Fruit fly (Drosophila melanogaster): Measurements from ENCODE around the gene Hipk.
A peak's percentile ranks its signal among the peaks of the same experiment; 100 is the strongest.

The Hipk gene

DNA sequence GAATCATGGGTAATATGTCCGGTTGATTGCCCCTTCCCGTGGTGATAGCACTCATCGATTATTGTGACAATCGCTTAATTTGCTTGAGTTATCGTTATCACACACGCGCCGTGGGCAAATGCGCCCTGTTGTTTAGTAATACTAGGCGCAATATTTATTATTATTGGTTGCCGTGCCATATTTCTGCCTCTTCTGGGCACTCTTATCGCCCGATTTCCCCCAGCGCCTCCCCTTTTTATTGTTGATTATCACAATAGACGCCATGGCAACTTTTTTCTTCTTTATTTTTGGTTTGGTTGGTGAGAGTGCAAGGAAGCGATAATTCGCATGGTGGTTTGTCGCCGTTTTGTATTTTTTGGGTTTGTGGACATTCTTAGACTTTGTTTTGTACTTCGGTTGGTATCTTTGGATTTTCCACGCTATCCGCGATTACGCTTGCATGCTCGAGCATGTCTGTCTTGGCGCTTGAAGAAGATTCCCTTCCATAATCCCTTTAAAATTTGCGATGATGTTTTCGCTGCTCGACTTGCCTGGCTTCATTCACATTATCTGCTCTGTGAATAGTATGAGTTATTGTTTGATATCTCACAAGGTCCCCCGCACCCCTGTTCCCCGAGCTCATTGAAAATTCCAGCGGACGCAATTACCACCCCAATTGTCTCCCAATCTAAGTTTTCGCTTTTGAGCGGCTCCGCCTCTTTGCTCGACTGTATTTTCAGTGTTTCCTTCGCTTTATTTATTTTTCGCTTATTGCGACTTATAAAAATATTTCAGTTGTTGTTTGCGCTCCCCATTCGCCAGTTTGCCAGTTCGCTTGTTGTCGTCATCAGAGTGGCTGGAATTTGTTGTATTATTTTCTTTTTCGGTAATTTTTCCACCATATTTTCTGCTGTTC is 5.7 kb downstream of the Hipk start (continued):
- TF ChIP-seq CG17361 (GFP tag; IDR thresholded peaks at IDR 0.05) (no peak), CG3163 (GFP tag; optimal IDR thresholded peaks at IDR 0.05) (no peak), pho (GFP tag; optimal IDR thresholded peaks at IDR 0.05) (peak; percentile 20), Dll (GFP tag; IDR thresholded peaks at IDR 0.05; ENCODE audit: partially characterized antibody) (peak; percentile 42; the same call in 1 of the 4 replicates), CG8944 (GFP tag; optimal IDR thresholded peaks at IDR 0.05) (no peak), BtbVII (GFP tag; optimal IDR thresholded peaks at IDR 0.05) (peak; percentile 60), Dek (tag; optimal IDR thresholded peaks at IDR 0.05) (no peak), bcd (GFP tag; optimal IDR thresholded peaks at IDR 0.05) (no peak), Jarid2 (GFP tag; optimal IDR thresholded peaks at IDR 0.05) (no peak), grau (tag; optimal IDR thresholded peaks at IDR 0.05) (peak; percentile 6), TFAM (GFP tag; optimal IDR thresholded peaks at IDR 0.05) (no peak), yki (optimal IDR thresholded peaks at IDR 0.05) (no peak), emc (GFP tag; optimal IDR thresholded peaks at IDR 0.05) (no peak), fd3F (GFP tag; optimal IDR thresholded peaks at IDR 0.05) (no peak), gsb-n (tag; optimal IDR thresholded peaks at IDR 0.05) (no peak), run (tag; optimal IDR thresholded peaks at IDR 0.05) (no peak), PHDP (tag; optimal IDR thresholded peaks at IDR 0.05) (peak; percentile 22), NK7.1 (GFP tag; optimal IDR thresholded peaks at IDR 0.05) (no peak), oc (tag; optimal IDR thresholded peaks at IDR 0.05) (no peak), sens-2 (GFP tag; IDR thresholded peaks at IDR 0.05) (no peak), Doc2 (GFP tag; IDR thresholded peaks at IDR 0.05) (no peak), HLH54F (GFP tag; optimal IDR thresholded peaks at IDR 0.05) (no peak), CG7357 (GFP tag; IDR thresholded peaks at IDR 0.05) (no peak), CG10543 (GFP tag; optimal IDR thresholded peaks at IDR 0.05) (peak; percentile 64), HHEX (GFP tag; optimal IDR thresholded peaks at IDR 0.05) (peak; percentile 20), CG10209 (GFP tag; optimal IDR thresholded peaks at IDR 0.05) (peak; percentile 10), wor (GFP tag; IDR thresholded peaks at IDR 0.05) (no peak), CG13624 (GFP tag; optimal IDR thresholded peaks at IDR 0.05) (peak; percentile 84), fd96Cb (tag; optimal IDR thresholded peaks at IDR 0.05) (no peak), schlank (tag; optimal IDR thresholded peaks at IDR 0.05) (peak; percentile 51), eyg (GFP tag; optimal IDR thresholded peaks at IDR 0.05) (no peak), Rfx (GFP tag; IDR thresholded peaks at IDR 0.05) (peak; percentile 46; the same call in 1 of the 2 replicates), bigmax (GFP tag; optimal IDR thresholded peaks at IDR 0.05) (no peak), disco-r (GFP tag; optimal IDR thresholded peaks at IDR 0.05) (no peak), Xrp1 (GFP tag; IDR thresholded peaks at IDR 0.05) (no peak), pan (optimal IDR thresholded peaks at IDR 0.05) (no peak), pan (GFP tag; optimal IDR thresholded peaks at IDR 0.05 in 1 of 2, IDR thresholded peaks at IDR 0.05 in 1 of 2) (no peak), scrt (GFP tag; optimal IDR thresholded peaks at IDR 0.05) (peak; percentile 32), H15 (GFP tag; IDR thresholded peaks at IDR 0.05) (no peak), sug (tag; optimal IDR thresholded peaks at IDR 0.05) (peak; percentile 84), abd-A (tag; optimal IDR thresholded peaks at IDR 0.05) (peak; percentile 28), dpn (GFP tag; optimal IDR thresholded peaks at IDR 0.05) (no peak), CG6272 (GFP tag; IDR thresholded peaks at IDR 0.05) (no peak), ash1 (GFP tag; optimal IDR thresholded peaks at IDR 0.05) (peak; percentile 28), cwo (GFP tag; optimal IDR thresholded peaks at IDR 0.05) (no peak), CG8924 (tag; optimal IDR thresholded peaks at IDR 0.05) (no peak), ttk (GFP tag; IDR thresholded peaks at IDR 0.05) (no peak), CG15696 (tag; optimal IDR thresholded peaks at IDR 0.05) (no peak), rib (GFP tag; IDR thresholded peaks at IDR 0.05) (peak; percentile 45; the same call in 1 of the 2 replicates), ind (GFP tag; optimal IDR thresholded peaks at IDR 0.05) (no peak)

Data from whole organism, embryonic.